Worm (Caenorhabditis elegans): ENCODE data around the gene bmk-1.

ce11 chrV:14474099-14474498 lies 17.3 kb upstream of the bmk-1 start, which contains the start of gene clec-56:
- no peak for TF ChIP-seq unc-39 (tag; optimal IDR thresholded peaks at IDR 0.05)
- no peak for TF ChIP-seq egl-27 (tag; optimal IDR thresholded peaks at IDR 0.05)

Data from whole organism, L4 larva.